Worm (Caenorhabditis elegans): ENCODE results near the gene K05B2.4.
A peak's percentile ranks its signal among the peaks of the same experiment; 100 is the strongest.

Gene K05B2.4

ce11 chrX:4920942-4921540 is at the start of gene K05B2.4:
K05B2.4 (minus strand) TSS chrX:4920992.
- no peak for TF ChIP-seq aly-1 (tag; optimal IDR thresholded peaks at IDR 0.05)
- TF ChIP-seq hmg-4 (GFP tag; optimal IDR thresholded peaks at IDR 0.05), result no peak
- TF ChIP-seq pes-1 (GFP tag; IDR thresholded peaks at IDR 0.05), result no peak
- TF ChIP-seq scrt-1 (GFP tag; IDR thresholded peaks at IDR 0.05), result no peak
- TF ChIP-seq B0310.2 (tag; optimal IDR thresholded peaks at IDR 0.05), result no peak
- TF ChIP-seq tbx-37 (GFP tag; conservative IDR thresholded peaks at IDR 0.05), result no peak
- no peak for TF ChIP-seq flt-1 (GFP tag; IDR thresholded peaks at IDR 0.05)
- TF ChIP-seq sea-1 (GFP tag; conservative IDR thresholded peaks at IDR 0.05), result no peak
- TF ChIP-seq ama-1 (optimal IDR thresholded peaks at IDR 0.05), result no peak
- no peak for TF ChIP-seq hmbx-1 (tag; optimal IDR thresholded peaks at IDR 0.05)
- no peak for TF ChIP-seq F13C5.2 (tag; optimal IDR thresholded peaks at IDR 0.05)
- TF ChIP-seq ets-7 (tag; optimal IDR thresholded peaks at IDR 0.05), result no peak
- TF ChIP-seq ceh-36 (tag; optimal IDR thresholded peaks at IDR 0.05), result no peak
- no peak for TF ChIP-seq tra-4 (tag; optimal IDR thresholded peaks at IDR 0.05)
- TF ChIP-seq ceh-13 (GFP tag; optimal IDR thresholded peaks at IDR 0.05), result no peak
- TF ChIP-seq tbx-11 (GFP tag; IDR thresholded peaks at IDR 0.05), result no peak
- no peak for TF ChIP-seq hnd-1 (tag; optimal IDR thresholded peaks at IDR 0.05)

- TF ChIP-seq ceh-36 (tag; optimal IDR thresholded peaks at IDR 0.05), result no peak
- TF ChIP-seq sea-1 (GFP tag; conservative IDR thresholded peaks at IDR 0.05), result 0 out of 2 replicates have a peak, but pooled peaks have one; percentile 68
- no peak for TF ChIP-seq F13C5.2 (tag; optimal IDR thresholded peaks at IDR 0.05)
- peak; percentile 39 for TF ChIP-seq ama-1 (optimal IDR thresholded peaks at IDR 0.05)
Measured at ce11 chrX:4969228-4969627, 48.4 kb upstream of the K05B2.4 start, which contains the start of gene M03F4.6. M03F4.6 (minus strand) TSS chrX:4969328.

ce11 chrX:4965592-4965991 is 44.8 kb upstream of the K05B2.4 start:
- TF ChIP-seq ama-1 (optimal IDR thresholded peaks at IDR 0.05) (no peak), sea-1 (GFP tag; conservative IDR thresholded peaks at IDR 0.05) (no peak), tbx-11 (GFP tag; IDR thresholded peaks at IDR 0.05) (no peak), ets-7 (tag; optimal IDR thresholded peaks at IDR 0.05) (no peak), ceh-13 (GFP tag; optimal IDR thresholded peaks at IDR 0.05) (no peak), flt-1 (GFP tag; IDR thresholded peaks at IDR 0.05) (no peak), B0310.2 (tag; optimal IDR thresholded peaks at IDR 0.05) (no peak), hmbx-1 (tag; optimal IDR thresholded peaks at IDR 0.05) (no peak), scrt-1 (GFP tag; IDR thresholded peaks at IDR 0.05) (no peak), hnd-1 (tag; optimal IDR thresholded peaks at IDR 0.05) (no peak), hmg-4 (GFP tag; optimal IDR thresholded peaks at IDR 0.05) (no peak), aly-1 (tag; optimal IDR thresholded peaks at IDR 0.05) (no peak), tra-4 (tag; optimal IDR thresholded peaks at IDR 0.05) (no peak), pes-1 (GFP tag; IDR thresholded peaks at IDR 0.05) (no peak), F13C5.2 (tag; optimal IDR thresholded peaks at IDR 0.05) (no peak), ceh-36 (tag; optimal IDR thresholded peaks at IDR 0.05) (no peak)

ce11 chrX:4961681-4962656 is 41.2 kb upstream of the K05B2.4 start:
- no peak for TF ChIP-seq B0310.2 (tag; optimal IDR thresholded peaks at IDR 0.05)
- TF ChIP-seq hmbx-1 (tag; optimal IDR thresholded peaks at IDR 0.05), result no peak
- TF ChIP-seq tra-4 (tag; optimal IDR thresholded peaks at IDR 0.05), result no peak
- TF ChIP-seq pes-1 (GFP tag; IDR thresholded peaks at IDR 0.05), result peak; percentile 34; the same call in 1 of the 2 replicates
- peak; percentile 13 for TF ChIP-seq ama-1 (optimal IDR thresholded peaks at IDR 0.05)
- TF ChIP-seq ceh-13 (GFP tag; optimal IDR thresholded peaks at IDR 0.05), result no peak
- no peak for TF ChIP-seq tbx-11 (GFP tag; IDR thresholded peaks at IDR 0.05)
- TF ChIP-seq scrt-1 (GFP tag; IDR thresholded peaks at IDR 0.05), result 0 out of 2 replicates have a peak, but pooled peaks have one; percentile 9
- TF ChIP-seq hnd-1 (tag; optimal IDR thresholded peaks at IDR 0.05), result no peak
- peak; percentile 57; the same call in 1 of the 2 replicates for TF ChIP-seq sea-1 (GFP tag; conservative IDR thresholded peaks at IDR 0.05)
- TF ChIP-seq hmg-4 (GFP tag; optimal IDR thresholded peaks at IDR 0.05), result peak; percentile 22

- TF ChIP-seq tra-4 (tag; optimal IDR thresholded peaks at IDR 0.05) (no peak), aly-1 (tag; optimal IDR thresholded peaks at IDR 0.05) (no peak), ceh-36 (tag; optimal IDR thresholded peaks at IDR 0.05) (no peak), flt-1 (GFP tag; IDR thresholded peaks at IDR 0.05) (peak; percentile 58; the same call in 1 of the 2 replicates), ets-7 (tag; optimal IDR thresholded peaks at IDR 0.05) (no peak), ceh-13 (GFP tag; optimal IDR thresholded peaks at IDR 0.05) (no peak), tbx-11 (GFP tag; IDR thresholded peaks at IDR 0.05) (peak; percentile 75; the same call in 1 of the 2 replicates), pes-1 (GFP tag; IDR thresholded peaks at IDR 0.05) (peak; percentile 69), hmbx-1 (tag; optimal IDR thresholded peaks at IDR 0.05) (no peak), hnd-1 (tag; optimal IDR thresholded peaks at IDR 0.05) (no peak), sea-1 (GFP tag; conservative IDR thresholded peaks at IDR 0.05) (peak; percentile 31; the same call in 1 of the 2 replicates), hmg-4 (GFP tag; optimal IDR thresholded peaks at IDR 0.05) (peak; percentile 4), B0310.2 (tag; optimal IDR thresholded peaks at IDR 0.05) (peak; percentile 81), ama-1 (optimal IDR thresholded peaks at IDR 0.05) (no peak), tbx-37 (GFP tag; conservative IDR thresholded peaks at IDR 0.05) (no peak; the same call in 1 of the 2 replicates), F13C5.2 (tag; optimal IDR thresholded peaks at IDR 0.05) (no peak), scrt-1 (GFP tag; IDR thresholded peaks at IDR 0.05) (peak; percentile 74)
Measured at ce11 chrX:4960910-4961680, 40.3 kb upstream of the K05B2.4 start.

ce11 chrX:4960422-4960821 is 39.6 kb upstream of the K05B2.4 start, which contains the start of gene act-4:
act-4 (plus strand) TSS chrX:4960621.
- TF ChIP-seq tbx-11 (GFP tag; IDR thresholded peaks at IDR 0.05), result 0 out of 2 replicates have a peak, but pooled peaks have one; percentile 17
- TF ChIP-seq tbx-37 (GFP tag; conservative IDR thresholded peaks at IDR 0.05), result no peak
- TF ChIP-seq B0310.2 (tag; optimal IDR thresholded peaks at IDR 0.05), result no peak
- TF ChIP-seq tra-4 (tag; optimal IDR thresholded peaks at IDR 0.05), result no peak
- no peak for TF ChIP-seq F13C5.2 (tag; optimal IDR thresholded peaks at IDR 0.05)
- TF ChIP-seq ceh-13 (GFP tag; optimal IDR thresholded peaks at IDR 0.05), result no peak
- no peak for TF ChIP-seq sea-1 (GFP tag; conservative IDR thresholded peaks at IDR 0.05)
- no peak for TF ChIP-seq ets-7 (tag; optimal IDR thresholded peaks at IDR 0.05)
- no peak for TF ChIP-seq pes-1 (GFP tag; IDR thresholded peaks at IDR 0.05)
- TF ChIP-seq hmbx-1 (tag; optimal IDR thresholded peaks at IDR 0.05), result no peak
- no peak for TF ChIP-seq ceh-36 (tag; optimal IDR thresholded peaks at IDR 0.05)
- no peak for TF ChIP-seq hnd-1 (tag; optimal IDR thresholded peaks at IDR 0.05)
- no peak for TF ChIP-seq flt-1 (GFP tag; IDR thresholded peaks at IDR 0.05)
- peak; percentile 23 for TF ChIP-seq hmg-4 (GFP tag; optimal IDR thresholded peaks at IDR 0.05)
- TF ChIP-seq aly-1 (tag; optimal IDR thresholded peaks at IDR 0.05), result no peak

Measured in whole organism, early embryonic.